Worm (Caenorhabditis elegans): ENCODE results near the gene ser-1.

Gene ser-1

DNA sequence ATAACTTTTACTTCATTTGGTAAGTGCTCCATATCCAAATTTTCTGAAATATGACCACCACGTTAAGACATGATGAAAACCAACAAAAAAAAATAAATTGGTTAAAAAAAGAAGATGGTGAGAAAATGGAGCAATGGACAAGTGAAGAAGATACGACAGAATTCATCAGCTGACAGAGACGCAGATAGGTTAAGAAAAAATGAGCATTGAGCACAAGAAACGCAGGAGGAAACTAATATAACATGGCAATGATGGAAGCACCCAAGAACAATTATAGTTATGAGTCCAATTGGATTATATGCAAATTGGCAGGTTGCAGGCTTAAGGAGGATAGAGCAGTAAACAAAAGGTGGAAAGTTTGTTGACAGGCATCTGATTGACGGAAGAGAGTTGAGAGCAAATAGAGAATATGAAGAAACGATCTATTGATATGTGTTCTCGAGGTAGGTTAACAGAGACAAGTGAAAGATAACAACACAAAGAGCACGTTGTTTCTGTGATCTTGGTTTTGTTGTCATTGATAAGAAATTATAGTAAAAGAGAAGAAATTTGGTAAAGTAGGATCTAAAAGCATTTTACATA is 25.6 kb upstream of the ser-1 start, which contains the start of gene K08B5.2 (continued):
- TF ChIP-seq ceh-32 (tag; optimal IDR thresholded peaks at IDR 0.05; ENCODE audit: poor library complexity) (no peak), lin-38 (GFP tag; IDR thresholded peaks at IDR 0.05) (no peak), attf-4 (tag; optimal IDR thresholded peaks at IDR 0.05) (no peak), ceh-44 (GFP tag; IDR thresholded peaks at IDR 0.05) (no peak), mep-1 (tag; optimal IDR thresholded peaks at IDR 0.05) (no peak), gei-8 (GFP tag; optimal IDR thresholded peaks at IDR 0.05) (peak; percentile 17), nhr-6 (tag; optimal IDR thresholded peaks at IDR 0.05) (no peak), nhr-41 (GFP tag; IDR thresholded peaks at IDR 0.05) (no peak), lin-29 (GFP tag; IDR thresholded peaks at IDR 0.05) (no peak), unc-130 (GFP tag; optimal IDR thresholded peaks at IDR 0.05) (no peak), hmg-1.1 (GFP tag; IDR thresholded peaks at IDR 0.05) (no peak), nhr-111 (GFP tag; optimal IDR thresholded peaks at IDR 0.05) (no peak), spr-3 (GFP tag; optimal IDR thresholded peaks at IDR 0.05) (no peak), tra-1 (GFP tag; IDR thresholded peaks at IDR 0.05) (peak; percentile 77; the same call in 1 of the 2 replicates), nhr-11 (tag; optimal IDR thresholded peaks at IDR 0.05) (no peak), nhr-10 (tag; optimal IDR thresholded peaks at IDR 0.05) (no peak), F49E8.2 (tag; optimal IDR thresholded peaks at IDR 0.05; ENCODE audit: borderline replicate concordance) (no peak), unc-62 (GFP tag; optimal IDR thresholded peaks at IDR 0.05 in 1 of 2) (peak in 1 of 2 experiments; percentile 66), unc-62 (tag; optimal IDR thresholded peaks at IDR 0.05) (no peak), nhr-48 (tag; optimal IDR thresholded peaks at IDR 0.05) (peak; percentile 88), lin-15B (tag; optimal IDR thresholded peaks at IDR 0.05) (no peak), ZK337.2 (GFP tag; IDR thresholded peaks at IDR 0.05) (no peak), zfp-3 (GFP tag; conservative IDR thresholded peaks at IDR 0.05) (no peak), hif-1 (tag; optimal IDR thresholded peaks at IDR 0.05) (no peak)

DNA sequence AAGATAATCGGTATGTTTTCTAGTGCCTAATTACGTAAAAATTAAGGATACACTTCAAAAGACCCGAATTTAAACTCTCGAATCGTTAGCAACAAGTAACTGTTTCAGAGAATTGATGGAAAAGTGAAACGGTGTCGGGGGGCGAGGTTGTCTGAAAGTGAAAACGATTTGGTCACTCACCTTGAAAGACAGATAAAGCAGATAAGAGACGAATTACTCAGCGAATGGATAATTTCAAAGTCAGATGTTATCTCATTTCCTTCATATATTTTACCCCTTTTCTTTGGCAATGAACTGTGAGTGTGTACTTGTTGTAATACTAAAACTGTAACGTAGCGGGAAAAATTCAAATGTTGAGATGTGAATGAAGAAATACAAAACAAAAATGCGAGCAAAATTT is 23.8 kb upstream of the ser-1 start:
- TF ChIP-seq cey-2 (tag; optimal IDR thresholded peaks at IDR 0.05; ENCODE audit: borderline replicate concordance, insufficient read depth) (no peak), R02D3.7 (tag; optimal IDR thresholded peaks at IDR 0.05) (no peak), aha-1 (tag) (peak; percentile 57), F44E2.7 (GFP tag; IDR thresholded peaks at IDR 0.05) (no peak)

DNA sequence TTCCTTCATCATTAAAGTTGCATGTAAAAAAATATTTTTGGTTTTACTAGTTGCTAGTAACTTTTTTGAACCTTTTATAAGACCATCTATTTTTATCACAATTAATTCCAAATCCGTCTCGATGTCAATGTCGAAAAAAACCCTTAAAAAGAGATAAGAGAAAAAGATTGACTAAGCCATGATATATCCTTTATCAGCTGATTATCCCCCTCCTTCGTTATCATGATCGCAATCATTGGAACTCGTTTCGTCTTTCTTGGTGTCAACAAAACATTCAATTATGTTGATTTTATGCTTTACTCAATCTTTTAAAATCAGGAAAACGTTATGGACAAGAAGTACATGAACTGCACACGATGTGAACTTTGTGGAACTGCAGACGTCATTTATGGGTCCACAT is 21.4 kb upstream of the ser-1 start, which contains the start of gene K08B5.1:
K08B5.1 (plus strand) TSS at position 318 of the 400 bp plus-strand sequence.
- TF ChIP-seq F10B5.3 (tag; optimal IDR thresholded peaks at IDR 0.05) (no peak), saeg-2 (GFP tag; IDR thresholded peaks at IDR 0.05) (no peak), daf-12 (tag; optimal IDR thresholded peaks at IDR 0.05) (no peak), nhr-25 (tag; optimal IDR thresholded peaks at IDR 0.05; ENCODE audit: borderline replicate concordance, insufficient read depth) (no peak), snpc-1.2 (GFP tag; IDR thresholded peaks at IDR 0.05) (no peak), mdt-29 (GFP tag; IDR thresholded peaks at IDR 0.05) (no peak), hlh-11 (tag; optimal IDR thresholded peaks at IDR 0.05) (peak; percentile 26), madf-9 (GFP tag; conservative IDR thresholded peaks at IDR 0.05) (no peak)

DNA sequence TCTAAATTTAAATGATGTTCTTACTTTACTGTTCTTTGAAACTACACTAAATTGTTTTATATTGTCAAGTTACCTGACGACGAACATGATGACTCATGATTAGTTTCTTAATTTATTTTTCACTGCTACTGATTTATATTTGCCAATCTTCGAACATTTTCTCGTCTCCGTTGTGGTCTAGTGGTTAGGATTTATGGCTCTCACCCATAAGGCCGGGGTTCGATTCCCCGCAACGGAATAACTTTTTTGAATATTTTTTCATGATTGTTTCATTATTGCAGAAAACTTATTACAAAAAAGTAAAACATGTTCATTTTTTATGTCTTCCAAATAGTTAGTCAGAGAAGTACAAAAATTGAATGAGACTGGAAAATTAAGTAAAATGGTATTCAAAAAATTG is 20.8 kb upstream of the ser-1 start:
- TF ChIP-seq Y105C5A.15 (GFP tag; IDR thresholded peaks at IDR 0.05), result no peak
- 0 out of 2 replicates have a peak, but pooled peaks have one; percentile 19 for TF ChIP-seq daf-19 (GFP tag; conservative IDR thresholded peaks at IDR 0.05)
- no peak for TF ChIP-seq nhr-41 (GFP tag; IDR thresholded peaks at IDR 0.05)
- no peak for TF ChIP-seq F26F4.8 (GFP tag; conservative IDR thresholded peaks at IDR 0.05)
- peak; percentile 69 for TF ChIP-seq lim-7 (GFP tag; IDR thresholded peaks at IDR 0.05)
- TF ChIP-seq R02D3.7 (tag; optimal IDR thresholded peaks at IDR 0.05), result no peak
- no peak for TF ChIP-seq lin-15B (tag; optimal IDR thresholded peaks at IDR 0.05)
- 0 out of 2 replicates have a peak, but pooled peaks have one; percentile 54 for TF ChIP-seq dmd-8 (GFP tag; IDR thresholded peaks at IDR 0.05)
- TF ChIP-seq zip-11 (GFP tag; IDR thresholded peaks at IDR 0.05), result no peak
- no peak for TF ChIP-seq ceh-28 (tag; optimal IDR thresholded peaks at IDR 0.05)
- no peak for TF ChIP-seq ces-1 (GFP tag; optimal IDR thresholded peaks at IDR 0.05)
- no peak for TF ChIP-seq lin-39 (tag; optimal IDR thresholded peaks at IDR 0.05)
- no peak for TF ChIP-seq lin-38 (GFP tag; IDR thresholded peaks at IDR 0.05)
- peak in 1 of 2 experiments; percentile 52 for TF ChIP-seq lsy-2 (tag; optimal IDR thresholded peaks at IDR 0.05)
- no peak for TF ChIP-seq ceh-82 (tag; optimal IDR thresholded peaks at IDR 0.05)
- peak; percentile 9 for TF ChIP-seq unc-130 (GFP tag; optimal IDR thresholded peaks at IDR 0.05)

All from whole organism, L4 larva.